Fruit fly (Drosophila melanogaster) whole organism, prepupa: ENCODE measurements around the gene agt.

ENCODE experiments used
- Blimp-1 ChIP-seq: fragments of 200-800 bp; sonication (Bioruptor generic); optimal IDR thresholded peaks from 3 replicates; lab custom pipeline; 2017; ENCODE audit warnings: missing biosample characterization, missing genetic modification characterization, mild to moderate bottlenecking, moderate library complexity, missing genetic modification reagents
- Eip78C ChIP-seq: fragments of 200-800 bp; sonication (Bioruptor generic); peaks from one replicate; lab custom pipeline; 2016; ENCODE audit warnings: missing biosample characterization, missing genetic modification characterization
- esn ChIP-seq: fragments of 200-800 bp; sonication (Bioruptor generic); optimal IDR thresholded peaks from 2 replicates; lab custom pipeline; 2016; ENCODE audit warnings: missing biosample characterization, mild to moderate bottlenecking, missing genetic modification characterization, moderate library complexity

- TF ChIP-seq esn (GFP tag; lab: Kevin White, UChicago), result no peak
- TF ChIP-seq Blimp-1 (GFP tag; lab: Kevin White, UChicago), result no peak
- no peak for TF ChIP-seq Eip78C
Measured at dm6 chr3R:6662613-6663288, 2.9 kb upstream of the agt start.
